Worm (Caenorhabditis elegans): ENCODE measurements around the gene ZK353.10.

- TF ChIP-seq fos-1 (tag; optimal IDR thresholded peaks at IDR 0.05) (no peak), ztf-4 (tag; optimal IDR thresholded peaks at IDR 0.05) (no peak), nhr-11 (tag; optimal IDR thresholded peaks at IDR 0.05) (peak; percentile 67)
These were observed 23.2 kb upstream of the ZK353.10 start for ce11 chrIII:8417192-8417967.

Measured in whole organism, L3 larva.